Worm (Caenorhabditis elegans): ENCODE data around the gene ZK686.3.

- TF ChIP-seq zag-1 (tag; optimal IDR thresholded peaks at IDR 0.05), result no peak
- no peak for TF ChIP-seq snpc-4 (tag; optimal IDR thresholded peaks at IDR 0.05)
- TF ChIP-seq ceh-82 (tag; optimal IDR thresholded peaks at IDR 0.05), result no peak
- no peak for TF ChIP-seq ceh-88 (GFP tag; IDR thresholded peaks at IDR 0.05)
- no peak for TF ChIP-seq ztf-11 (tag; optimal IDR thresholded peaks at IDR 0.05)
- no peak for TF ChIP-seq elt-3 (tag; optimal IDR thresholded peaks at IDR 0.05)
- TF ChIP-seq dpl-1 (GFP tag; optimal IDR thresholded peaks at IDR 0.05), result peak in 1 of 3 experiments; percentile 99
- TF ChIP-seq unc-62 (GFP tag; optimal IDR thresholded peaks at IDR 0.05), result no peak
- TF ChIP-seq pax-3 (tag; optimal IDR thresholded peaks at IDR 0.05), result no peak
- TF ChIP-seq ama-1 (optimal IDR thresholded peaks at IDR 0.05), result no peak
- no peak for TF ChIP-seq nhr-77 (tag; optimal IDR thresholded peaks at IDR 0.05)
- no peak for TF ChIP-seq unc-98 (GFP tag; IDR thresholded peaks at IDR 0.05)
- TF ChIP-seq ceh-63 (GFP tag; optimal IDR thresholded peaks at IDR 0.05), result no peak
- no peak for TF ChIP-seq unc-130 (tag; optimal IDR thresholded peaks at IDR 0.05)
Measured at ce11 chrIII:7816463-7816862, 47.6 kb upstream of the ZK686.3 start.

Measured in whole organism, L1 larva.